Fruit fly (Drosophila melanogaster) whole organism, embryonic: ENCODE measurements around the gene dlt.

ENCODE experiments used
- Atf-2 ChIP-seq: fragments of 200-800 bp; sonication (Bioruptor generic); optimal IDR thresholded peaks from 2 replicates; lab custom pipeline; 2016; ENCODE audit warnings: missing biosample characterization, missing genetic modification characterization
- Bgb ChIP-seq: fragments of 200-800 bp; sonication (Bioruptor generic); IDR thresholded peaks from 2 replicates; pipeline ENCODE4 v1.3.6; 2022; ENCODE audit warnings: missing biosample characterization, missing genetic modification characterization; ENCODE audit not compliant: partially characterized antibody
- Bteb2 ChIP-seq: fragments of 200-800 bp; sonication (Bioruptor generic); optimal IDR thresholded peaks from 2 replicates; lab custom pipeline; 2016; ENCODE audit warnings: missing biosample characterization, missing genetic modification characterization
- CG10321 ChIP-seq: fragments of 200-800 bp; sonication (Bioruptor generic); IDR thresholded peaks from 2 replicates; pipeline ENCODE4 v1.3.6; 2022; ENCODE audit warnings: missing biosample characterization, missing genetic modification characterization
- CG10431 ChIP-seq: fragments of 200-800 bp; sonication (Bioruptor generic); optimal IDR thresholded peaks from 3 replicates; lab custom pipeline; 2018; ENCODE audit warnings: missing biosample characterization, mild to moderate bottlenecking, missing genetic modification characterization
- CG12219 ChIP-seq: fragments of 200-800 bp; sonication (Bioruptor generic); optimal IDR thresholded peaks from 3 replicates; lab custom pipeline; 2018; ENCODE audit warnings: missing biosample characterization, mild to moderate bottlenecking, missing genetic modification characterization
- CG12236 ChIP-seq: fragments of 200-800 bp; sonication (Bioruptor generic); optimal IDR thresholded peaks from 2 replicates; lab custom pipeline; 2016; ENCODE audit warnings: missing biosample characterization, missing genetic modification characterization
- CG1792 ChIP-seq: fragments of 200-800 bp; sonication (Bioruptor generic); optimal IDR thresholded peaks from 2 replicates; lab custom pipeline; 2016; ENCODE audit warnings: missing biosample characterization, missing genetic modification characterization
- CG32532 ChIP-seq: fragments of 200-800 bp; sonication (Bioruptor generic); IDR thresholded peaks from 2 replicates; pipeline ENCODE4 v1.3.6; 2022; ENCODE audit warnings: missing biosample characterization, missing genetic modification characterization
- CG4282 ChIP-seq: fragments of 200-800 bp; sonication (Bioruptor generic); optimal IDR thresholded peaks from 2 replicates; lab custom pipeline; 2016; ENCODE audit warnings: missing biosample characterization, missing genetic modification characterization
- CG4617 ChIP-seq: fragments of 200-800 bp; sonication (Bioruptor generic); optimal IDR thresholded peaks from 3 replicates; lab custom pipeline; 2016; ENCODE audit warnings: missing biosample characterization, missing genetic modification characterization, borderline replicate concordance
- CG4707 ChIP-seq: fragments of 200-800 bp; sonication (Bioruptor generic); optimal IDR thresholded peaks from 2 replicates; lab custom pipeline; 2018; ENCODE audit warnings: missing biosample characterization, mild to moderate bottlenecking, missing genetic modification characterization, moderate library complexity
- CG6689 ChIP-seq: fragments of 200-800 bp; sonication (Bioruptor generic); IDR thresholded peaks from 2 replicates; pipeline ENCODE4 v1.3.6; 2022; ENCODE audit warnings: missing biosample characterization, missing genetic modification characterization
- CG6813 ChIP-seq: fragments of 200-800 bp; sonication (Bioruptor generic); optimal IDR thresholded peaks from 2 replicates; lab custom pipeline; 2017; ENCODE audit warnings: missing biosample characterization, missing genetic modification characterization, mild to moderate bottlenecking, moderate library complexity, missing genetic modification reagents
- CG8924 ChIP-seq: fragments of 200-800 bp; optimal IDR thresholded peaks from 3 replicates; lab custom pipeline; 2019; ENCODE audit warnings: missing biosample characterization, mild to moderate bottlenecking, missing genetic modification characterization, moderate library complexity
- CG8944 ChIP-seq: fragments of 200-800 bp; sonication (Bioruptor generic); optimal IDR thresholded peaks from 3 replicates; lab custom pipeline; 2016; ENCODE audit warnings: missing biosample characterization, missing genetic modification characterization
- D19B ChIP-seq: fragments of 200-800 bp; sonication (Bioruptor generic); optimal IDR thresholded peaks from 2 replicates; lab custom pipeline; 2017; ENCODE audit warnings: missing biosample characterization, mild to moderate bottlenecking, missing genetic modification characterization
- Dll ChIP-seq: fragments of 200-800 bp; sonication (Bioruptor generic); IDR thresholded peaks from 4 replicates; pipeline ENCODE4 v1.3.6; 2022; ENCODE audit warnings: missing biosample characterization, missing genetic modification characterization; ENCODE audit not compliant: partially characterized antibody
- Eip74EF ChIP-seq, 2 experiments: fragments of 200-800 bp in 1 of 2; fragments of >200 bp in 1 of 2; sonication (Bioruptor generic) in 1 of 2; optimal IDR thresholded peaks; 2 replicates each; lab custom pipeline; 2017 to 2019; ENCODE audit warnings: missing biosample characterization in 2 of 2, missing genetic modification characterization in 2 of 2, mild to moderate bottlenecking in 1 of 2, moderate library complexity in 1 of 2
- Ets65A ChIP-seq: fragments of 200-800 bp; sonication (Bioruptor generic); peaks from one replicate; lab custom pipeline; 2016; ENCODE audit warnings: missing biosample characterization, missing genetic modification characterization
- Gug ChIP-seq: fragments of 200-800 bp; sonication (Bioruptor generic); IDR thresholded peaks from 4 replicates; pipeline ENCODE4 v1.3.6; 2022; ENCODE audit warnings: missing biosample characterization, missing genetic modification characterization
- HLH3B ChIP-seq: fragments of 200-800 bp; sonication (Bioruptor generic); IDR thresholded peaks from 2 replicates; pipeline ENCODE4 v1.3.6; 2022; ENCODE audit warnings: missing biosample characterization, missing genetic modification characterization
- Hr3 ChIP-seq: fragments of 200-800 bp; sonication (Bioruptor generic); optimal IDR thresholded peaks from 3 replicates; lab custom pipeline; 2016; ENCODE audit warnings: missing biosample characterization, missing genetic modification characterization
- Lpt ChIP-seq: fragments of >200 bp; optimal IDR thresholded peaks from 2 replicates; lab custom pipeline; 2018; ENCODE audit warnings: missing biosample characterization, missing genetic modification characterization
- Max ChIP-seq: fragments of 200-800 bp; sonication (Bioruptor generic); optimal IDR thresholded peaks from 2 replicates; lab custom pipeline; 2016; ENCODE audit warnings: missing biosample characterization, mild to moderate bottlenecking, missing genetic modification characterization
- Pdp1 ChIP-seq, 2 experiments: fragments of 200-800 bp; sonication (Bioruptor generic); optimal IDR thresholded peaks; 3 replicates each; lab custom pipeline; 2016; ENCODE audit warnings: missing biosample characterization in 2 of 2, missing genetic modification characterization in 2 of 2, mild to moderate bottlenecking in 1 of 2, moderate library complexity in 1 of 2
- Sox100B ChIP-seq: fragments of 200-800 bp; sonication (Bioruptor generic); optimal IDR thresholded peaks from 3 replicates; lab custom pipeline; 2018; ENCODE audit warnings: missing biosample characterization, mild to moderate bottlenecking, missing genetic modification characterization
- bcd ChIP-seq: fragments of 200-800 bp; sonication (Bioruptor generic); optimal IDR thresholded peaks from 2 replicates; lab custom pipeline; 2017; ENCODE audit warnings: missing biosample characterization, mild to moderate bottlenecking, missing genetic modification characterization
- chn ChIP-seq: fragments of 200-800 bp; sonication (Bioruptor generic); optimal IDR thresholded peaks from 2 replicates; lab custom pipeline; 2016; ENCODE audit warnings: missing biosample characterization, missing genetic modification characterization
- ci ChIP-seq: fragments of 200-800 bp; sonication (Bioruptor generic); IDR thresholded peaks from 3 replicates; pipeline ENCODE4 v1.3.6; 2022; ENCODE audit warnings: missing biosample characterization, missing genetic modification characterization
- cwo ChIP-seq: fragments of 200-800 bp; sonication (Bioruptor generic); optimal IDR thresholded peaks from 3 replicates; lab custom pipeline; 2017; ENCODE audit warnings: missing biosample characterization, missing genetic modification characterization, mild to moderate bottlenecking, moderate library complexity, missing genetic modification reagents
- dysf ChIP-seq: fragments of 200-800 bp; sonication (Bioruptor generic); IDR thresholded peaks from 3 replicates; pipeline ENCODE4 v1.3.6; 2022; ENCODE audit warnings: missing biosample characterization, missing genetic modification characterization
- ems ChIP-seq: fragments of 200-800 bp; sonication (Bioruptor generic); optimal IDR thresholded peaks from 3 replicates; lab custom pipeline; 2016; ENCODE audit warnings: missing biosample characterization, missing genetic modification characterization
- fd64A ChIP-seq: fragments of 200-800 bp; sonication (Bioruptor generic); optimal IDR thresholded peaks from 3 replicates; lab custom pipeline; 2018; ENCODE audit warnings: missing biosample characterization, mild to moderate bottlenecking, missing genetic modification characterization
- ftz-f1 ChIP-seq: fragments of 200-800 bp; sonication (Bioruptor generic); optimal IDR thresholded peaks from 2 replicates; lab custom pipeline; 2016; ENCODE audit warnings: missing biosample characterization, missing genetic modification characterization
- gcm2 ChIP-seq: fragments of 200-800 bp; sonication (Bioruptor generic); optimal IDR thresholded peaks from 2 replicates; lab custom pipeline; 2016; ENCODE audit warnings: missing biosample characterization, missing genetic modification characterization
- gfzf ChIP-seq: fragments of 200-800 bp; sonication (Bioruptor generic); optimal IDR thresholded peaks from 2 replicates; lab custom pipeline; 2016; ENCODE audit warnings: missing biosample characterization, mild to moderate bottlenecking, missing genetic modification characterization, moderate library complexity
- h ChIP-seq: fragments of >200 bp; optimal IDR thresholded peaks from 2 replicates; lab custom pipeline; 2017
- hth ChIP-seq: fragments of >200 bp; optimal IDR thresholded peaks from 2 replicates; lab custom pipeline; 2017; ENCODE audit warnings: inconsistent platforms
- ken ChIP-seq: fragments of 200-800 bp; sonication (Bioruptor generic); IDR thresholded peaks from 3 replicates; pipeline ENCODE4 v1.3.6; 2022; ENCODE audit warnings: missing biosample characterization, missing genetic modification characterization
- lmd ChIP-seq: fragments of 200-800 bp; sonication (Bioruptor generic); IDR thresholded peaks from 2 replicates; pipeline ENCODE4 v1.3.6; 2022; ENCODE audit warnings: missing biosample characterization, missing genetic modification characterization
- odd ChIP-seq: fragments of 200-800 bp; sonication (Bioruptor generic); optimal IDR thresholded peaks from 2 replicates; lab custom pipeline; 2017; ENCODE audit warnings: missing biosample characterization, mild to moderate bottlenecking, missing genetic modification characterization
- pzg ChIP-seq: fragments of 200-800 bp; sonication (Bioruptor generic); optimal IDR thresholded peaks from 3 replicates; lab custom pipeline; 2018; ENCODE audit warnings: missing biosample characterization, mild to moderate bottlenecking, missing genetic modification characterization, moderate library complexity
- row ChIP-seq: fragments of 200-800 bp; sonication (Bioruptor generic); IDR thresholded peaks from 3 replicates; pipeline ENCODE4 v1.3.6; 2022; ENCODE audit warnings: missing biosample characterization, missing genetic modification characterization
- sens-2 ChIP-seq: fragments of 200-800 bp; sonication (Bioruptor generic); IDR thresholded peaks from 2 replicates; pipeline ENCODE4 v1.3.6; 2022; ENCODE audit warnings: missing biosample characterization, missing genetic modification characterization
- stc ChIP-seq: fragments of 200-800 bp; sonication (Bioruptor generic); IDR thresholded peaks from 2 replicates; pipeline ENCODE4 v1.3.6; 2022; ENCODE audit warnings: missing biosample characterization, missing genetic modification characterization
- tgo ChIP-seq: fragments of 200-800 bp; sonication (Bioruptor generic); IDR thresholded peaks from 3 replicates; pipeline ENCODE4 v1.3.6; 2022; ENCODE audit warnings: missing biosample characterization, missing genetic modification characterization
- tio ChIP-seq: fragments of 200-800 bp; sonication (Bioruptor generic); optimal IDR thresholded peaks from 2 replicates; lab custom pipeline; 2017; ENCODE audit warnings: missing biosample characterization, missing genetic modification characterization, inconsistent platforms
- usp ChIP-seq: fragments of >200 bp; optimal IDR thresholded peaks from 2 replicates; lab custom pipeline; 2017; ENCODE audit warnings: missing biosample characterization, missing genetic modification characterization
- yki ChIP-seq: fragments of >200 bp; optimal IDR thresholded peaks from 3 replicates; lab custom pipeline; 2018

Gene dlt

DNA sequence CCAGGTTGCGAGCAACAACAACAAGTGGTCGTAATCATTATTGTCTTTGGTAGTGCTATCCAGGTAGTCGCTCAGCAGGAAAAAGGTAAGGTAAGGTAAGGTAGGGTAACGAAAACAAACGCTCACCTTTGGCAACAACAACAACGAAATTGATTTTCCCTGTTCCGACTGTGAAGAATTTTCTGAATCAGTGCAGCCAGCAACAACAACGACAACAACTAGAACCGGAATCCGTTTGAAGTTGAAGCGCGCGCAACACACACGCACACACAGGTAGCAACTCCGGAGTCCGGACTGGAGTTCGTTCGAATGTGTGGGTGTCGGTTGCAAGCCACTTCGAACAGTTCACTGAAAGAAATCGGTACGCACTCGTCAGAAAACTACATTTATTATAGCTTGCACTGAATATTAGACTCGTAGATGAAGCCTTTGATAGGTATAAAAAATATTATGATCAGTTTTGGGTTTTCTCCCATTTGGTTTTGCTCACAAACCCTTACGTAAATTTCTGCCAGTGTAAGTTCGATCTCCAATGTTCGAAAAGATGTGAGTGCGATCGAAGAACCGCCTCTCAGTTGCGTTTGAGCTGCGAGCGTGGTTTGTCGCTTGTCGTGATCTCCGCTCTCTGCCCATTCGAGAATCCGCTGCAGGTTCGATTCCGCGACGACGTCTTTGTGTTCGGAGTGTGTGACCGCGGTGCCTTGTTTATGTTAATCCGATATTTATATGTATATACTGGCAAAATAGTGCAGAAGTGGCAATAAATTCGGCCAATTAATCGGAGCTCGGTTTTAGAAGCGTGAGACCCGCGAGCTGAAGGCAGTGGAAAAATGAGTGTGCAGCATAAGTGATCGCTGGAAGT lies 48.6 kb downstream of the dlt start, which contains the start of gene CG13921 (continued):
- TF ChIP-seq lmd (GFP tag; lab: Robert Waterston, UW) (peak; percentile 99), HLH3B (GFP tag; lab: Robert Waterston, UW) (peak; percentile 99), Lpt (GFP tag; lab: Kevin White, UChicago) (no peak), CG4617 (GFP tag; lab: Kevin White, UChicago) (peak; percentile 99), CG12236 (peak; percentile 98), Bgb (GFP tag; lab: Robert Waterston, UW) (no peak), CG4707 (GFP tag; lab: Kevin White, UChicago) (peak; percentile 93), Dll (GFP tag; lab: Robert Waterston, UW) (no peak), D19B (GFP tag; lab: Kevin White, UChicago) (peak; percentile 93), Gug (GFP tag; lab: Robert Waterston, UW) (peak; percentile 99), CG32532 (GFP tag; lab: Robert Waterston, UW) (peak; percentile 99), ems (GFP tag; lab: Kevin White, UChicago) (peak; percentile 99), chn (peak; percentile 100), fd64A (peak; percentile 98), stc (GFP tag; lab: Robert Waterston, UW) (peak; percentile 99), row (GFP tag; lab: Robert Waterston, UW) (peak; percentile 99), CG8944 (GFP tag; lab: Kevin White, UChicago) (peak; percentile 99), yki (no peak), gcm2 (peak; percentile 98), ci (GFP tag; lab: Robert Waterston, UW) (peak; percentile 100), tio (GFP tag; lab: Kevin White, UChicago) (peak; percentile 98), sens-2 (peak; percentile 99), tgo (GFP tag; lab: Robert Waterston, UW) (peak; percentile 99), CG10321 (peak; percentile 83), gfzf (GFP tag; lab: Kevin White, UChicago) (peak; percentile 39), pzg (GFP tag; lab: Kevin White, UChicago) (peak; percentile 31), Max (GFP tag; lab: Kevin White, UChicago) (peak; percentile 99), Sox100B (peak; percentile 97), Hr3 (peak; percentile 98), CG1792 (GFP tag; lab: Kevin White, UChicago) (peak; percentile 99), bcd (peak; percentile 99), Eip74EF (GFP tag; optimal IDR thresholded peaks at IDR 0.05; lab: Kevin White, UChicago) (peak in 1 of 2 experiments; percentile 98), Pdp1 (GFP tag; optimal IDR thresholded peaks at IDR 0.05; lab: Kevin White, UChicago) (peak; percentile 99 to 100), Ets65A (GFP tag; lab: Kevin White, UChicago) (peak; percentile 100), Bteb2 (GFP tag; lab: Kevin White, UChicago) (peak; percentile 98), CG12219 (GFP tag; lab: Kevin White, UChicago) (peak; percentile 98), cwo (GFP tag; lab: Kevin White, UChicago) (peak; percentile 95), Atf-2 (GFP tag; lab: Kevin White, UChicago) (peak; percentile 98), CG8924 (tag; lab: Kevin White, UChicago) (peak; percentile 99), hth (lab: Kevin White, UChicago) (no peak), CG10431 (GFP tag; lab: Kevin White, UChicago) (peak; percentile 94), odd (peak; percentile 97), CG4282 (GFP tag; lab: Kevin White, UChicago) (peak; percentile 96), ftz-f1 (GFP tag; lab: Kevin White, UChicago) (no peak), usp (GFP tag; lab: Kevin White, UChicago) (no peak), h (lab: Kevin White, UChicago) (no peak), dysf (GFP tag; lab: Robert Waterston, UW) (peak; percentile 99), CG6813 (GFP tag; lab: Kevin White, UChicago) (peak; percentile 99), CG6689 (GFP tag; lab: Robert Waterston, UW) (peak; percentile 99), ken (GFP tag; lab: Robert Waterston, UW) (peak; percentile 99)
